Worm (Caenorhabditis elegans): ENCODE measurements around the gene nlp-56.

nlp-56 gene

ce11 chrIV:14754912-14755311 lies 29.6 kb downstream of the nlp-56 start, which contains the start of gene Y57G11C.499:
TSS of gene Y57G11C.499 (minus strand) at chrIV:14754934.
- TF ChIP-seq ztf-29 (GFP tag; IDR thresholded peaks at IDR 0.05), result no peak
- TF ChIP-seq flt-1 (GFP tag; IDR thresholded peaks at IDR 0.05), result no peak
- no peak for TF ChIP-seq ref-1 (GFP tag; conservative IDR thresholded peaks at IDR 0.05)
- no peak for TF ChIP-seq cog-1 (tag; optimal IDR thresholded peaks at IDR 0.05)
- TF ChIP-seq ztf-23 (GFP tag; IDR thresholded peaks at IDR 0.05), result no peak
- no peak for TF ChIP-seq tab-1 (GFP tag; IDR thresholded peaks at IDR 0.05)
- TF ChIP-seq T22C8.4 (GFP tag; IDR thresholded peaks at IDR 0.05), result no peak
- TF ChIP-seq med-1 (GFP tag; optimal IDR thresholded peaks at IDR 0.05; ENCODE audit: insufficient read depth), result no peak
- no peak for TF ChIP-seq klf-2 (GFP tag; conservative IDR thresholded peaks at IDR 0.05)

DNA sequence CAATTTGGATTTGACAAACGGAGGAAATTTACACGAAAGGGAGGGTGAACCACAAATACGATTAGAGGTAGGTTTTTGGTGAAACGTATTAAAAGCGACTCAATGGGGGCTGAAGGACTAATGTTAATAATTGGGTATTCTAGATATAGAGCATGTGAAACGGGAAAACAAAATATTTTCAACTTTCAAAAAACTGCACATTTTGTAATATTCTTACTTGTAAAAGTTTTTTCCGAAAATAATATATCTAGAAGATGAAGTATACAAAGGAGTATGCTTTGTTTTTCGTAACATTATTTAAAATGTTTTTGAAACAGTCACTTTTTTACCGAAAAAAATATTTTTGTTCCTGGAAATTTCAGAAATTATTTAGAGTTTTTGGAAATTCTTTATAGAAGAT lies 42.6 kb downstream of the nlp-56 start:
- TF ChIP-seq klf-2 (GFP tag; conservative IDR thresholded peaks at IDR 0.05) (no peak), cog-1 (tag; optimal IDR thresholded peaks at IDR 0.05) (no peak), T22C8.4 (GFP tag; IDR thresholded peaks at IDR 0.05) (no peak), med-1 (GFP tag; optimal IDR thresholded peaks at IDR 0.05; ENCODE audit: insufficient read depth) (no peak), tab-1 (GFP tag; IDR thresholded peaks at IDR 0.05) (no peak), ztf-29 (GFP tag; IDR thresholded peaks at IDR 0.05) (no peak), flt-1 (GFP tag; IDR thresholded peaks at IDR 0.05) (no peak), ztf-23 (GFP tag; IDR thresholded peaks at IDR 0.05) (no peak), ref-1 (GFP tag; conservative IDR thresholded peaks at IDR 0.05) (no peak)

All from whole organism, midembryonic.